Worm (Caenorhabditis elegans) whole organism, mixed stage, embryonic: Measurements from ENCODE around the gene Y54G2A.41.
A peak's percentile ranks its signal among the peaks of the same experiment; 100 is the strongest.
"Not testable (repeated sequence)": the region's sequence is repeated elsewhere in the genome, so short reads cannot be mapped to it uniquely, and the experiment has no call there.

Source experiments
- M03D4.4 ChIP-seq: sonication (generic microtip); optimal IDR thresholded peaks from 2 replicates; lab custom pipeline; 2017; ENCODE audit warnings: mild to moderate bottlenecking, missing genetic modification characterization, missing compliant biosample characterization
- bed-3 ChIP-seq: fragments of 200-800 bp; sonication (Bioruptor generic); optimal IDR thresholded peaks from 3 replicates; lab custom pipeline; 2018; ENCODE audit warnings: mild to moderate bottlenecking, missing genetic modification characterization, moderate library complexity, missing compliant biosample characterization
- blmp-1 ChIP-seq: fragments of 150-350 bp; optimal IDR thresholded peaks from 2 replicates; lab custom pipeline; 2014; ENCODE audit warnings: missing biosample characterization, missing genetic modification characterization
- ceh-39 ChIP-seq: fragments of 150-350 bp; optimal IDR thresholded peaks from 2 replicates; lab custom pipeline; 2014; ENCODE audit warnings: missing biosample characterization, missing genetic modification characterization
- ceh-43 ChIP-seq: fragments of 200-800 bp; sonication (Bioruptor generic); optimal IDR thresholded peaks from 2 replicates; lab custom pipeline; 2018; ENCODE audit warnings: mild to moderate bottlenecking, missing genetic modification characterization, moderate library complexity, missing compliant biosample characterization
- ceh-83 ChIP-seq: fragments of 200-800 bp; sonication (Bioruptor generic); optimal IDR thresholded peaks from 2 replicates; lab custom pipeline; 2018; ENCODE audit warnings: mild to moderate bottlenecking, missing genetic modification characterization, missing compliant biosample characterization
- ces-1 ChIP-seq: fragments of 150-350 bp; optimal IDR thresholded peaks from 2 replicates; lab custom pipeline; 2014; ENCODE audit warnings: missing biosample characterization, missing genetic modification reagents, missing genetic modification characterization
- cnd-1 ChIP-seq: fragments of 200-800 bp; sonication (Bioruptor generic); optimal IDR thresholded peaks from 2 replicates; lab custom pipeline; 2018; ENCODE audit warnings: mild to moderate bottlenecking, missing genetic modification characterization, missing compliant biosample characterization
- drap-1 ChIP-seq: fragments of 200-800 bp; sonication (Bioruptor generic); optimal IDR thresholded peaks from 3 replicates; lab custom pipeline; 2018; ENCODE audit warnings: mild to moderate bottlenecking, missing genetic modification characterization, missing compliant biosample characterization
- elt-1 ChIP-seq: sonication (generic microtip); optimal IDR thresholded peaks from 2 replicates; lab custom pipeline; 2017; ENCODE audit warnings: missing genetic modification characterization, mild to moderate bottlenecking, missing compliant biosample characterization, antibody characterized with exemption, moderate library complexity, borderline replicate concordance; ENCODE audit not compliant: insufficient read depth
- elt-3 ChIP-seq: fragments of 150-350 bp; optimal IDR thresholded peaks from 2 replicates; lab custom pipeline; 2014; ENCODE audit warnings: missing biosample characterization, missing genetic modification characterization
- flh-1 ChIP-seq: fragments of 200-800 bp; sonication (Bioruptor generic); optimal IDR thresholded peaks from 2 replicates; lab custom pipeline; 2018; ENCODE audit warnings: mild to moderate bottlenecking, missing genetic modification characterization, moderate library complexity, missing compliant biosample characterization
- ham-2 ChIP-seq: fragments of 200-800 bp; sonication (Bioruptor generic); optimal IDR thresholded peaks from 2 replicates; lab custom pipeline; 2018; ENCODE audit warnings: mild to moderate bottlenecking, missing genetic modification characterization, missing compliant biosample characterization
- hlh-1 ChIP-seq: fragments of 150-350 bp; optimal IDR thresholded peaks from 2 replicates; lab custom pipeline; 2014; ENCODE audit warnings: missing biosample characterization, missing genetic modification reagents, missing genetic modification characterization
- lin-13 ChIP-seq: fragments of 150-350 bp; optimal IDR thresholded peaks from 2 replicates; lab custom pipeline; 2014; ENCODE audit warnings: missing biosample characterization, missing genetic modification characterization
- lin-32 ChIP-seq: fragments of 200-800 bp; sonication (Bioruptor generic); optimal IDR thresholded peaks from 2 replicates; lab custom pipeline; 2018; ENCODE audit warnings: mild to moderate bottlenecking, missing genetic modification characterization, missing compliant biosample characterization
- lsy-2 ChIP-seq: fragments of 150-350 bp; optimal IDR thresholded peaks from 2 replicates; lab custom pipeline; 2014; ENCODE audit warnings: missing biosample characterization, missing genetic modification characterization
- mab-5 ChIP-seq: fragments of 150-350 bp; optimal IDR thresholded peaks from 2 replicates; lab custom pipeline; 2014; ENCODE audit warnings: missing biosample characterization, missing genetic modification characterization
- mep-1 ChIP-seq: fragments of 150-350 bp; optimal IDR thresholded peaks from 2 replicates; lab custom pipeline; 2017; ENCODE audit warnings: missing biosample characterization, missing genetic modification reagents, missing genetic modification characterization, inconsistent platforms
- mls-2 ChIP-seq: sonication (generic microtip); optimal IDR thresholded peaks from 2 replicates; lab custom pipeline; 2016; ENCODE audit warnings: mild to moderate bottlenecking, missing genetic modification characterization, moderate library complexity, missing compliant biosample characterization
- nhr-12 ChIP-seq: fragments of 150-350 bp; optimal IDR thresholded peaks from 2 replicates; lab custom pipeline; 2014; ENCODE audit warnings: missing biosample characterization, missing genetic modification characterization
- nhr-2 ChIP-seq: fragments of 150-350 bp; optimal IDR thresholded peaks from 2 replicates; lab custom pipeline; 2014; ENCODE audit warnings: missing biosample characterization, missing genetic modification characterization
- nhr-237 ChIP-seq: fragments of 150-350 bp; optimal IDR thresholded peaks from 2 replicates; lab custom pipeline; 2014; ENCODE audit warnings: missing biosample characterization, missing genetic modification characterization
- nhr-28 ChIP-seq: fragments of 150-350 bp; optimal IDR thresholded peaks from 2 replicates; lab custom pipeline; 2014; ENCODE audit warnings: missing biosample characterization, missing genetic modification characterization
- nhr-76 ChIP-seq: sonication (generic microtip); optimal IDR thresholded peaks from 2 replicates; lab custom pipeline; 2017; ENCODE audit warnings: missing biosample characterization, missing genetic modification characterization
- pha-4 ChIP-seq: fragments of 150-350 bp; optimal IDR thresholded peaks from 2 replicates; lab custom pipeline; 2018; ENCODE audit warnings: missing biosample characterization, missing genetic modification reagents, missing genetic modification characterization
- sem-2 ChIP-seq: fragments of 200-800 bp; sonication (Bioruptor generic); optimal IDR thresholded peaks from 2 replicates; lab custom pipeline; 2018; ENCODE audit warnings: mild to moderate bottlenecking, missing genetic modification characterization, missing compliant biosample characterization
- sptf-1 ChIP-seq: sonication (generic microtip); optimal IDR thresholded peaks from 2 replicates; lab custom pipeline; 2017; ENCODE audit warnings: mild to moderate bottlenecking, missing genetic modification characterization, moderate library complexity, missing compliant biosample characterization
- tbx-8 ChIP-seq: fragments of 200-800 bp; sonication (Bioruptor generic); optimal IDR thresholded peaks from 2 replicates; lab custom pipeline; 2018; ENCODE audit warnings: mild to moderate bottlenecking, missing genetic modification characterization, moderate library complexity, missing compliant biosample characterization
- unc-120 ChIP-seq: sonication (generic microtip); optimal IDR thresholded peaks from 2 replicates; lab custom pipeline; 2017; ENCODE audit warnings: missing genetic modification characterization, missing compliant biosample characterization; ENCODE audit not compliant: poor library complexity, severe bottlenecking
- unc-39 ChIP-seq: fragments of 150-350 bp; optimal IDR thresholded peaks from 2 replicates; lab custom pipeline; 2014; ENCODE audit warnings: missing biosample characterization, missing genetic modification characterization
- unc-62 ChIP-seq: fragments of 150-350 bp; optimal IDR thresholded peaks from 2 replicates; lab custom pipeline; 2014; ENCODE audit warnings: missing biosample characterization, missing genetic modification reagents, missing genetic modification characterization
- ztf-11 ChIP-seq: fragments of 150-350 bp; optimal IDR thresholded peaks from 2 replicates; lab custom pipeline; 2014; ENCODE audit warnings: missing biosample characterization, missing genetic modification characterization

Gene Y54G2A.41

DNA sequence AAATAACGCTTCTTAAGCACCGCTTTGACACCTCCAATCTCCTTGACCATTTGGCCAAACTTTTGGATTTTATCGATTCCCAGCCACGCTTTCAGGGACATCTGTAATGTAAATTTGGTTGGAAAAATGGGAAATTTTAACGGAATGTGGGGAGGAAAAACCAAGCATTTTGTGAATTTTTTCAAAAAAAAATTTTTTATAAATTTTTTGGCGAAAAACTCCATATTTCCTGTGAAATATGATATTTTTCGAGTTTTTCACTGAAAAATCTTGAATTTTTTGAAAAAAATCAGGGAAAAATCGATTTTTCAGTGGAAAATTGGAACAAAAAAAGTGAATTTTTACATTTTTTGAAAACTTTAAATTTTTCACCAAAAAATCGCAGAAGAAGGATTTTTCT, 31.9 kb upstream of the Y54G2A.41 start, which contains the start of gene ndua-12:
Gene ndua-12, minus strand, starts transcription at position 101 of the 400 bp plus-strand sequence.
- TF ChIP-seq ces-1 (GFP tag; lab: Kevin White, UChicago); sem-2 (GFP tag; lab: Kevin White, UChicago); mab-5: not testable (repeated sequence)
- TF ChIP-seq, all 35 proteins: peak for 0; not testable (repeated sequence) for 35

- peak; percentile 75 for TF ChIP-seq lsy-2
- no peak for TF ChIP-seq nhr-2 (tag; lab: Kevin White, UChicago)
- TF ChIP-seq hlh-1 (tag; lab: Kevin White, UChicago): peak; percentile 13
- TF ChIP-seq M03D4.4 (tag; lab: Kevin White, UChicago): peak; percentile 45
- peak; percentile 22 for TF ChIP-seq ceh-39 (tag; lab: Kevin White, UChicago)
- TF ChIP-seq nhr-76 (tag; lab: Kevin White, UChicago): no peak
- peak; percentile 73 for TF ChIP-seq lin-13 (tag; lab: Kevin White, UChicago)
- no peak for TF ChIP-seq unc-120
- peak; percentile 56 for TF ChIP-seq sptf-1 (tag; lab: Kevin White, UChicago)
- TF ChIP-seq pha-4 (tag; lab: Kevin White, UChicago): peak; percentile 57
- TF ChIP-seq drap-1 (GFP tag; lab: Kevin White, UChicago): no peak
- no peak for TF ChIP-seq ztf-11 (tag; lab: Kevin White, UChicago)
- peak; percentile 60 for TF ChIP-seq mep-1 (tag; lab: Kevin White, UChicago)
- no peak for TF ChIP-seq unc-39 (tag; lab: Kevin White, UChicago)
- TF ChIP-seq nhr-237 (tag; lab: Kevin White, UChicago): peak; percentile 30
- no peak for TF ChIP-seq elt-3 (tag; lab: Kevin White, UChicago)
- TF ChIP-seq bed-3 (GFP tag; lab: Kevin White, UChicago): no peak
- TF ChIP-seq tbx-8 (GFP tag; lab: Kevin White, UChicago): peak; percentile 24
- no peak for TF ChIP-seq mls-2 (tag; lab: Kevin White, UChicago)
Measured at ce11 chrIV:2725784-2726183, 25.9 kb upstream of the Y54G2A.41 start, which contains the start of gene ubxn-2. TSS of gene ubxn-2 (minus strand) at chrIV:2725819.

ce11 chrIV:2729957-2730356, 21.7 kb upstream of the Y54G2A.41 start, which contains the start of gene Y94H6A.2:
TSS of gene Y94H6A.2 (plus strand) at chrIV:2730292.
- TF ChIP-seq blmp-1 (tag; lab: Kevin White, UChicago): no peak
- TF ChIP-seq ceh-43 (GFP tag; lab: Kevin White, UChicago): no peak
- no peak for TF ChIP-seq lin-32 (GFP tag; lab: Kevin White, UChicago)
- no peak for TF ChIP-seq nhr-12 (tag; lab: Kevin White, UChicago)
- no peak for TF ChIP-seq ceh-39 (tag; lab: Kevin White, UChicago)
- TF ChIP-seq unc-120: no peak
- no peak for TF ChIP-seq ham-2 (GFP tag; lab: Kevin White, UChicago)
- no peak for TF ChIP-seq lin-13 (tag; lab: Kevin White, UChicago)
- TF ChIP-seq, all 35 proteins: peak for 0

DNA sequence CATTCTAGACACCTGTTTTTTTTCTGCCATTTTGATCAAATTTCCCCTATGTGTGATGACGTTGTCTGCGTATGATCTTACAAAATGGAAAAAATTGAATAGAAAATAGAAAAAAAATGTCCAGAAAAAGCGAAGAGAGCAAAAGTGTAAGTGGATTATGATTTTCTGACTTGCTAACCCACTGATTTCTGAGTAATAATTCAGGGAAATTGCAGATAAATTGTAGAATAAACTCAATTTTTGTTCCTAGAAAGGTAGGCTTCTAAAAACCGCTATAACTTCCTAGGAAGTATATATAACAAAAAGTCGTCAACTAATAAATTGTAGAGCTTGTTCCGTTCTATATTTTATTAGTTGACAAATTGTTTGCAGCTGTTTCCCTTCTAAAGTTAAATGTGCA, 17.0 kb upstream of the Y54G2A.41 start:
- no peak for TF ChIP-seq ceh-43 (GFP tag; lab: Kevin White, UChicago)
- no peak for TF ChIP-seq M03D4.4 (tag; lab: Kevin White, UChicago)
- no peak for TF ChIP-seq blmp-1 (tag; lab: Kevin White, UChicago)
- no peak for TF ChIP-seq drap-1 (GFP tag; lab: Kevin White, UChicago)
- TF ChIP-seq nhr-237 (tag; lab: Kevin White, UChicago): no peak
- no peak for TF ChIP-seq nhr-28 (tag; lab: Kevin White, UChicago)
- no peak for TF ChIP-seq unc-62 (GFP tag; lab: Kevin White, UChicago)
- TF ChIP-seq mep-1 (tag; lab: Kevin White, UChicago): no peak
- TF ChIP-seq flh-1: no peak
- no peak for TF ChIP-seq ham-2 (GFP tag; lab: Kevin White, UChicago)
- TF ChIP-seq elt-1 (tag; lab: Kevin White, UChicago): no peak
- TF ChIP-seq ceh-39 (tag; lab: Kevin White, UChicago): no peak
- no peak for TF ChIP-seq unc-39 (tag; lab: Kevin White, UChicago)
- TF ChIP-seq cnd-1 (tag; lab: Kevin White, UChicago): no peak
- no peak for TF ChIP-seq tbx-8 (GFP tag; lab: Kevin White, UChicago)
- TF ChIP-seq ceh-83 (GFP tag; lab: Kevin White, UChicago): no peak
- no peak for TF ChIP-seq sem-2 (GFP tag; lab: Kevin White, UChicago)
- TF ChIP-seq nhr-12 (tag; lab: Kevin White, UChicago): no peak
